Worm (Caenorhabditis elegans) whole organism, young adult: ENCODE results near the gene F13H10.3.

Source experiments
- C06A6.2 ChIP-seq: fragments of 200-800 bp; sonication (Bioruptor generic); conservative IDR thresholded peaks from 2 replicates; pipeline ENCODE4 v1.3.6; 2022; ENCODE audit warnings: missing genetic modification characterization, missing compliant biosample characterization
- F33H1.4 ChIP-seq: fragments of 200-800 bp; sonication (Bioruptor generic); IDR thresholded peaks from 2 replicates; pipeline ENCODE4 v1.3.6; 2022; ENCODE audit warnings: missing genetic modification reagents, missing genetic modification characterization, missing compliant biosample characterization
- F52B5.7 ChIP-seq: sonication (generic microtip); optimal IDR thresholded peaks from 2 replicates; lab custom pipeline; 2016; ENCODE audit warnings: mild to moderate bottlenecking, missing genetic modification characterization, missing compliant biosample characterization
- F55B11.4 ChIP-seq: sonication (generic microtip); optimal IDR thresholded peaks from 2 replicates; lab custom pipeline; 2016; ENCODE audit warnings: missing compliant biosample characterization, missing genetic modification characterization, borderline replicate concordance; ENCODE audit not compliant: insufficient read depth
- Y53G8AR.9 ChIP-seq: fragments of 200-800 bp; sonication (Bioruptor generic); conservative IDR thresholded peaks from 2 replicates; pipeline ENCODE4 v1.3.6; 2022; ENCODE audit warnings: missing genetic modification reagents, missing genetic modification characterization, missing compliant biosample characterization
- ama-1 ChIP-seq, 3 experiments: fragments of 150-350 bp in 1 of 3; sonication (generic microtip) in 2 of 3; optimal IDR thresholded peaks; 2 replicates each; lab custom pipeline; 2014 to 2018; ENCODE audit warnings: missing biosample characterization in 2 of 3, missing genetic modification characterization in 2 of 3, missing genetic modification reagents in 2 of 3
- aptf-3 ChIP-seq: fragments of 200-800 bp; sonication (Bioruptor generic); IDR thresholded peaks from 2 replicates; pipeline ENCODE4 v1.3.6; 2022; ENCODE audit warnings: missing genetic modification characterization, missing compliant biosample characterization
- atf-7 ChIP-seq: sonication (generic microtip); optimal IDR thresholded peaks from 2 replicates; lab custom pipeline; 2017; ENCODE audit warnings: mild to moderate bottlenecking, missing genetic modification characterization, missing compliant biosample characterization
- athp-1 ChIP-seq: sonication (generic microtip); optimal IDR thresholded peaks from 2 replicates; lab custom pipeline; 2017; ENCODE audit warnings: mild to moderate bottlenecking, missing genetic modification characterization, missing compliant biosample characterization
- bed-2 ChIP-seq: fragments of 200-800 bp; sonication (Bioruptor generic); IDR thresholded peaks from 2 replicates; pipeline ENCODE4 v1.3.6; 2022; ENCODE audit warnings: missing genetic modification reagents, missing genetic modification characterization, missing compliant biosample characterization
- cebp-1 ChIP-seq, 2 experiments: fragments of 200-800 bp in 1 of 2; sonication (Bioruptor generic) in 1 of 2; sonication (generic microtip) in 1 of 2; IDR thresholded peaks in 1 of 2; optimal IDR thresholded peaks in 1 of 2; 2 replicates each; pipeline versions ENCODE4 v1.3.6 to Lab custom; 2017 to 2022; ENCODE audit warnings: missing compliant biosample characterization in 2 of 2, missing genetic modification characterization in 2 of 2, mild to moderate bottlenecking in 1 of 2, missing genetic modification reagents in 1 of 2, moderate library complexity in 1 of 2
- cebp-2 ChIP-seq: fragments of 200-800 bp; sonication (Bioruptor generic); IDR thresholded peaks from 2 replicates; pipeline ENCODE4 v1.3.6; 2022; ENCODE audit warnings: missing genetic modification characterization, missing compliant biosample characterization
- ceh-91 ChIP-seq: fragments of 200-800 bp; sonication (Bioruptor generic); IDR thresholded peaks from 2 replicates; pipeline ENCODE4 v1.3.6; 2022; ENCODE audit warnings: missing genetic modification reagents, missing genetic modification characterization, missing compliant biosample characterization
- die-1 ChIP-seq: sonication (generic microtip); optimal IDR thresholded peaks from 2 replicates; lab custom pipeline; 2016; ENCODE audit warnings: missing genotype, mild to moderate bottlenecking, missing genetic modification characterization, missing compliant biosample characterization
- dox-1 ChIP-seq: fragments of 200-800 bp; sonication (Bioruptor generic); IDR thresholded peaks from 2 replicates; pipeline ENCODE4 v1.3.6; 2022; ENCODE audit warnings: missing genetic modification reagents, missing genetic modification characterization, missing compliant biosample characterization
- dpff-1 ChIP-seq: sonication (generic microtip); optimal IDR thresholded peaks from 2 replicates; lab custom pipeline; 2017; ENCODE audit warnings: mild to moderate bottlenecking, missing genetic modification characterization, missing compliant biosample characterization
- dpl-1 ChIP-seq: fragments of 150-350 bp; optimal IDR thresholded peaks from 2 replicates; lab custom pipeline; 2014; ENCODE audit warnings: missing biosample characterization, missing genetic modification reagents, missing genetic modification characterization
- egl-18 ChIP-seq: fragments of 200-800 bp; sonication (Bioruptor generic); IDR thresholded peaks from 2 replicates; pipeline ENCODE4 v1.3.6; 2022; ENCODE audit warnings: missing genetic modification reagents, missing genetic modification characterization, missing compliant biosample characterization
- ekl-4 ChIP-seq: fragments of 200-800 bp; sonication (Bioruptor generic); IDR thresholded peaks from 2 replicates; pipeline ENCODE4 v1.3.6; 2022; ENCODE audit warnings: missing genetic modification reagents, missing genetic modification characterization, missing compliant biosample characterization
- ets-4 ChIP-seq: fragments of 200-800 bp; sonication (Bioruptor generic); optimal IDR thresholded peaks from 2 replicates; lab custom pipeline; 2018; ENCODE audit warnings: mild to moderate bottlenecking, missing genetic modification characterization, missing compliant biosample characterization
- him-1 ChIP-seq: sonication (generic microtip); optimal IDR thresholded peaks from 2 replicates; lab custom pipeline; 2016; ENCODE audit warnings: missing genotype, missing genetic modification reagents, missing genetic modification characterization, missing compliant biosample characterization
- hmg-1.2 ChIP-seq: fragments of 200-800 bp; sonication (Bioruptor generic); IDR thresholded peaks from 2 replicates; pipeline ENCODE4 v1.3.6; 2022; ENCODE audit warnings: missing genetic modification reagents, missing genetic modification characterization, missing compliant biosample characterization
- let-607 ChIP-seq, 2 experiments: fragments of 200-800 bp in 1 of 2; sonication (Bioruptor generic) in 1 of 2; sonication (generic microtip) in 1 of 2; optimal IDR thresholded peaks; 2 replicates each; lab custom pipeline; 2016 to 2018; ENCODE audit warnings: mild to moderate bottlenecking in 2 of 2, missing compliant biosample characterization in 2 of 2, missing genetic modification characterization in 2 of 2, moderate library complexity in 2 of 2, missing genotype in 1 of 2
- lin-26 ChIP-seq: fragments of 200-800 bp; sonication (Bioruptor generic); IDR thresholded peaks from 2 replicates; pipeline ENCODE4 v1.3.6; 2022; ENCODE audit warnings: missing genetic modification reagents, missing genetic modification characterization, missing compliant biosample characterization
- lin-35 ChIP-seq, 3 experiments: fragments of 150-350 bp in 2 of 3; sonication (generic microtip) in 1 of 3; optimal IDR thresholded peaks; 2 replicates each; lab custom pipeline; 2014 to 2018; ENCODE audit warnings: missing biosample characterization in 3 of 3, missing genetic modification characterization in 3 of 3, missing genetic modification reagents in 3 of 3
- lin-40 ChIP-seq: sonication (generic microtip); optimal IDR thresholded peaks from 2 replicates; lab custom pipeline; 2016; ENCODE audit warnings: missing genetic modification characterization, mild to moderate bottlenecking, missing compliant biosample characterization, missing genotype, missing genetic modification reagents
- lsy-27 ChIP-seq: sonication (generic microtip); optimal IDR thresholded peaks from 2 replicates; lab custom pipeline; 2017; ENCODE audit warnings: missing genetic modification characterization, mild to moderate bottlenecking, missing compliant biosample characterization, antibody characterized with exemption, missing genotype, borderline replicate concordance; ENCODE audit not compliant: insufficient read depth
- madf-8 ChIP-seq: fragments of 200-800 bp; sonication (Bioruptor generic); conservative IDR thresholded peaks from 2 replicates; pipeline ENCODE4 v1.3.6; 2022; ENCODE audit warnings: missing genetic modification reagents, missing genetic modification characterization, missing compliant biosample characterization
- mxl-1 ChIP-seq: sonication (generic microtip); optimal IDR thresholded peaks from 2 replicates; lab custom pipeline; 2016; ENCODE audit warnings: missing genetic modification characterization, missing compliant biosample characterization
- nfya-2 ChIP-seq: fragments of 200-800 bp; sonication (Bioruptor generic); IDR thresholded peaks from 2 replicates; pipeline ENCODE4 v1.3.6; 2022; ENCODE audit warnings: missing genetic modification reagents, missing genetic modification characterization, missing compliant biosample characterization
- nfyb-1 ChIP-seq: fragments of 200-800 bp; sonication (Bioruptor generic); IDR thresholded peaks from 2 replicates; pipeline ENCODE4 v1.3.6; 2022; ENCODE audit warnings: missing genetic modification reagents, missing genetic modification characterization, missing compliant biosample characterization
- nhr-120 ChIP-seq: fragments of 200-800 bp; sonication (Bioruptor generic); IDR thresholded peaks from 2 replicates; pipeline ENCODE4 v1.3.6; 2022; ENCODE audit warnings: missing genetic modification characterization, missing compliant biosample characterization
- nhr-179 ChIP-seq: sonication (generic microtip); optimal IDR thresholded peaks from 2 replicates; lab custom pipeline; 2016; ENCODE audit warnings: mild to moderate bottlenecking, missing genetic modification characterization, missing compliant biosample characterization
- nhr-80 ChIP-seq: sonication (generic microtip); optimal IDR thresholded peaks from 2 replicates; lab custom pipeline; 2016; ENCODE audit warnings: missing genetic modification characterization, missing compliant biosample characterization
- nhr-90 ChIP-seq: sonication (generic microtip); optimal IDR thresholded peaks from 2 replicates; lab custom pipeline; 2016; ENCODE audit warnings: missing genotype, mild to moderate bottlenecking, missing genetic modification characterization, missing compliant biosample characterization
- rcor-1 ChIP-seq: fragments of 200-800 bp; sonication (Bioruptor generic); IDR thresholded peaks from 2 replicates; pipeline ENCODE4 v1.3.6; 2022; ENCODE audit warnings: missing genetic modification reagents, missing genetic modification characterization, missing compliant biosample characterization
- rec-8 ChIP-seq, 2 experiments: sonication (generic microtip); optimal IDR thresholded peaks; 2 replicates each; lab custom pipeline; 2016; ENCODE audit warnings: mild to moderate bottlenecking in 2 of 2, missing genetic modification characterization in 2 of 2, missing genetic modification reagents in 2 of 2, missing genotype in 2 of 2, missing biosample characterization in 1 of 2, missing compliant biosample characterization in 1 of 2, moderate library complexity in 1 of 2
- sea-2 ChIP-seq: fragments of 200-800 bp; sonication (Bioruptor generic); IDR thresholded peaks from 2 replicates; pipeline ENCODE4 v1.3.6; 2022; ENCODE audit warnings: missing genetic modification characterization, missing compliant biosample characterization
- snpc-1.3 ChIP-seq: sonication (generic microtip); optimal IDR thresholded peaks from 2 replicates; lab custom pipeline; 2017; ENCODE audit warnings: missing genetic modification characterization, mild to moderate bottlenecking, missing compliant biosample characterization, antibody characterized with exemption, moderate library complexity, missing genotype, missing genetic modification reagents; ENCODE audit not compliant: insufficient read depth
- snpc-3.4 ChIP-seq: sonication (generic microtip); optimal IDR thresholded peaks from 2 replicates; lab custom pipeline; 2017; ENCODE audit warnings: missing genetic modification characterization, mild to moderate bottlenecking, missing compliant biosample characterization, antibody characterized with exemption, moderate library complexity, missing genotype, missing genetic modification reagents
- snpc-4 ChIP-seq, 5 experiments: fragments of 150-350 bp in 1 of 5; sonication (generic microtip) in 4 of 5; optimal IDR thresholded peaks; 2 replicates each; lab custom pipeline; 2014 to 2018; ENCODE audit warnings: missing genetic modification characterization in 5 of 5, missing biosample characterization in 3 of 5, antibody characterized with exemption in 2 of 5, mild to moderate bottlenecking in 2 of 5, missing compliant biosample characterization in 2 of 5, missing genotype in 2 of 5, moderate library complexity in 2 of 5, missing genetic modification reagents in 1 of 5
- somi-1 ChIP-seq: fragments of 200-800 bp; sonication (Bioruptor generic); optimal IDR thresholded peaks from 2 replicates; lab custom pipeline; 2018; ENCODE audit warnings: mild to moderate bottlenecking, missing genetic modification characterization, missing compliant biosample characterization
- ztf-26 ChIP-seq: sonication (generic microtip); optimal IDR thresholded peaks from 2 replicates; lab custom pipeline; 2017; ENCODE audit warnings: missing genetic modification characterization, missing compliant biosample characterization
- ztf-3 ChIP-seq: fragments of 200-800 bp; sonication (Bioruptor generic); optimal IDR thresholded peaks from 2 replicates; lab custom pipeline; 2018; ENCODE audit warnings: mild to moderate bottlenecking, missing genetic modification characterization, missing compliant biosample characterization

F13H10.3 gene

ce11 chrIV:10978641-10979040 is 37.1 kb downstream of the F13H10.3 start:
- TF ChIP-seq nhr-90 (tag; lab: Kevin White, UChicago) (no peak), ceh-91 (no peak), C06A6.2 (GFP tag; lab: Robert Waterston, UW) (no peak), Y53G8AR.9 (GFP tag; lab: Robert Waterston, UW) (no peak), F55B11.4 (tag; lab: Kevin White, UChicago) (no peak), snpc-4 (GFP tag; optimal IDR thresholded peaks at IDR 0.05; lab: Kevin White, UChicago) (no peak), snpc-4 (tag; optimal IDR thresholded peaks at IDR 0.05; lab: Kevin White, UChicago) (no peak), snpc-3.4 (tag; lab: Kevin White, UChicago) (no peak), hmg-1.2 (GFP tag; lab: Robert Waterston, UW) (0 out of 2 replicates have a peak, but pooled peaks have one; percentile 9)

ce11 chrIV:10975968-10976367 is 39.8 kb downstream of the F13H10.3 start:
- TF ChIP-seq somi-1 (peak; percentile 37), lin-35 (GFP tag; optimal IDR thresholded peaks at IDR 0.05; lab: Kevin White, UChicago) (no peak), nhr-80 (tag; lab: Kevin White, UChicago) (peak; percentile 44), lin-26 (GFP tag; lab: Robert Waterston, UW) (no peak), lin-40 (tag; lab: Kevin White, UChicago) (peak; percentile 61), cebp-2 (GFP tag; lab: Robert Waterston, UW) (no peak), dpl-1 (GFP tag; lab: Kevin White, UChicago) (no peak), rcor-1 (GFP tag; lab: Robert Waterston, UW) (no peak), F33H1.4 (GFP tag; lab: Robert Waterston, UW) (no peak), hmg-1.2 (GFP tag; lab: Robert Waterston, UW) (peak; percentile 44; the same call in 1 of the 2 replicates), madf-8 (no peak), ztf-26 (tag; lab: Kevin White, UChicago) (peak; percentile 66), let-607 (tag; optimal IDR thresholded peaks at IDR 0.05; lab: Kevin White, UChicago) (no peak), dpff-1 (tag; lab: Kevin White, UChicago) (no peak), nhr-120 (GFP tag; lab: Robert Waterston, UW) (no peak), cebp-1 (GFP tag; IDR thresholded peaks at IDR 0.05; lab: Robert Waterston, UW) (no peak), cebp-1 (tag; optimal IDR thresholded peaks at IDR 0.05; lab: Kevin White, UChicago) (peak; percentile 32), die-1 (tag; lab: Kevin White, UChicago) (no peak), ztf-3 (GFP tag; lab: Kevin White, UChicago) (no peak), nfyb-1 (GFP tag; lab: Robert Waterston, UW) (no peak), nfya-2 (no peak), snpc-1.3 (no peak), ets-4 (GFP tag; lab: Kevin White, UChicago) (no peak), C06A6.2 (GFP tag; lab: Robert Waterston, UW) (peak; percentile 62; the same call in 1 of the 2 replicates), him-1 (tag; lab: Kevin White, UChicago) (no peak), atf-7 (tag; lab: Kevin White, UChicago) (no peak), mxl-1 (no peak), aptf-3 (no peak), ekl-4 (GFP tag; lab: Robert Waterston, UW) (0 out of 2 replicates have a peak, but pooled peaks have one; percentile 7), lsy-27 (no peak), sea-2 (GFP tag; lab: Robert Waterston, UW) (no peak), egl-18 (GFP tag; lab: Robert Waterston, UW) (no peak), ama-1 (optimal IDR thresholded peaks at IDR 0.05; lab: Kevin White, UChicago) (no peak), ama-1 (GFP tag; optimal IDR thresholded peaks at IDR 0.05; lab: Kevin White, UChicago) (no peak), bed-2 (no peak), dox-1 (GFP tag; lab: Robert Waterston, UW) (0 out of 2 replicates have a peak, but pooled peaks have one; percentile 28), rec-8 (tag; optimal IDR thresholded peaks at IDR 0.05; lab: Kevin White, UChicago) (no peak), athp-1 (tag; lab: Kevin White, UChicago) (no peak), F52B5.7 (tag; lab: Kevin White, UChicago) (no peak), nhr-179 (tag; lab: Kevin White, UChicago) (no peak)
